Worm (Caenorhabditis elegans) whole organism, young adult: ENCODE measurements around the gene T14G11.1.

Experiments used
- B0019.2 ChIP-seq: fragments of 200-800 bp; sonication (Bioruptor generic); conservative IDR thresholded peaks from 2 replicates; pipeline ENCODE4 v1.3.6; 2022; ENCODE audit warnings: missing genetic modification reagents, missing genetic modification characterization, missing compliant biosample characterization
- B0035.1 ChIP-seq: sonication (generic microtip); optimal IDR thresholded peaks from 2 replicates; lab custom pipeline; 2016; ENCODE audit warnings: missing genetic modification characterization, mild to moderate bottlenecking, missing compliant biosample characterization, missing genotype, missing genetic modification reagents
- D2030.7 ChIP-seq: fragments of 200-800 bp; sonication (Bioruptor generic); IDR thresholded peaks from 2 replicates; pipeline ENCODE4 v1.3.6; 2022; ENCODE audit warnings: missing genetic modification reagents, missing genetic modification characterization, missing compliant biosample characterization
- F10E7.11 ChIP-seq: sonication (generic microtip); optimal IDR thresholded peaks from 2 replicates; lab custom pipeline; 2017; ENCODE audit warnings: mild to moderate bottlenecking, missing genetic modification characterization, moderate library complexity, missing compliant biosample characterization
- F22D6.2 ChIP-seq: sonication (generic microtip); optimal IDR thresholded peaks from 2 replicates; lab custom pipeline; 2016; ENCODE audit warnings: mild to moderate bottlenecking, missing genetic modification characterization, missing compliant biosample characterization
- F49E8.2 ChIP-seq: sonication (generic microtip); optimal IDR thresholded peaks from 3 replicates; lab custom pipeline; 2017; ENCODE audit warnings: missing genetic modification characterization, mild to moderate bottlenecking, missing compliant biosample characterization, antibody characterized with exemption, moderate library complexity; ENCODE audit not compliant: insufficient read depth
- F57A8.1 ChIP-seq: fragments of 200-800 bp; sonication (Bioruptor generic); optimal IDR thresholded peaks from 2 replicates; lab custom pipeline; 2018; ENCODE audit warnings: mild to moderate bottlenecking, missing genetic modification characterization, moderate library complexity, missing compliant biosample characterization
- Y53F4B.3 ChIP-seq: fragments of 200-800 bp; sonication (Bioruptor generic); IDR thresholded peaks from 2 replicates; pipeline ENCODE4 v1.3.6; 2022; ENCODE audit warnings: missing genetic modification reagents, missing genetic modification characterization, missing compliant biosample characterization
- Y53G8AR.9 ChIP-seq: fragments of 200-800 bp; sonication (Bioruptor generic); conservative IDR thresholded peaks from 2 replicates; pipeline ENCODE4 v1.3.6; 2022; ENCODE audit warnings: missing genetic modification reagents, missing genetic modification characterization, missing compliant biosample characterization
- Y67H2A.10 ChIP-seq: fragments of 200-800 bp; sonication (Bioruptor generic); conservative IDR thresholded peaks from 2 replicates; pipeline ENCODE4 v1.3.6; 2022; ENCODE audit warnings: missing genetic modification reagents, missing genetic modification characterization, missing compliant biosample characterization
- Y79H2A.3 ChIP-seq: fragments of 200-800 bp; sonication (Bioruptor generic); conservative IDR thresholded peaks from 2 replicates; pipeline ENCODE4 v1.3.6; 2022; ENCODE audit warnings: missing genetic modification reagents, missing genetic modification characterization, missing compliant biosample characterization
- aptf-3 ChIP-seq: fragments of 200-800 bp; sonication (Bioruptor generic); IDR thresholded peaks from 2 replicates; pipeline ENCODE4 v1.3.6; 2022; ENCODE audit warnings: missing genetic modification characterization, missing compliant biosample characterization
- attf-3 ChIP-seq: fragments of 200-800 bp; sonication (Bioruptor generic); conservative IDR thresholded peaks from 2 replicates; pipeline ENCODE4 v1.3.6; 2022; ENCODE audit warnings: missing genetic modification reagents, missing genetic modification characterization, missing compliant biosample characterization
- attf-5 ChIP-seq: fragments of 200-800 bp; sonication (Bioruptor generic); optimal IDR thresholded peaks from 2 replicates; lab custom pipeline; 2018; ENCODE audit warnings: mild to moderate bottlenecking, missing genetic modification characterization, missing compliant biosample characterization
- bed-2 ChIP-seq: fragments of 200-800 bp; sonication (Bioruptor generic); IDR thresholded peaks from 2 replicates; pipeline ENCODE4 v1.3.6; 2022; ENCODE audit warnings: missing genetic modification reagents, missing genetic modification characterization, missing compliant biosample characterization
- cebp-1 ChIP-seq, 2 experiments: fragments of 200-800 bp in 1 of 2; sonication (Bioruptor generic) in 1 of 2; sonication (generic microtip) in 1 of 2; IDR thresholded peaks in 1 of 2; optimal IDR thresholded peaks in 1 of 2; 2 replicates each; pipeline versions ENCODE4 v1.3.6 to Lab custom; 2017 to 2022; ENCODE audit warnings: missing compliant biosample characterization in 2 of 2, missing genetic modification characterization in 2 of 2, mild to moderate bottlenecking in 1 of 2, missing genetic modification reagents in 1 of 2, moderate library complexity in 1 of 2
- ceh-100 ChIP-seq: fragments of 200-800 bp; sonication (Bioruptor generic); IDR thresholded peaks from 2 replicates; pipeline ENCODE4 v1.3.6; 2022; ENCODE audit warnings: missing genetic modification reagents, missing genetic modification characterization, missing compliant biosample characterization
- ceh-40 ChIP-seq: fragments of 200-800 bp; sonication (Bioruptor generic); IDR thresholded peaks from 2 replicates; pipeline ENCODE4 v1.3.6; 2022; ENCODE audit warnings: missing genetic modification characterization, missing compliant biosample characterization
- ceh-58 ChIP-seq: fragments of 200-800 bp; sonication (Bioruptor generic); IDR thresholded peaks from 2 replicates; pipeline ENCODE4 v1.3.6; 2022; ENCODE audit warnings: missing genetic modification characterization, missing compliant biosample characterization
- egrh-3 ChIP-seq: fragments of 200-800 bp; sonication (Bioruptor generic); IDR thresholded peaks from 2 replicates; pipeline ENCODE4 v1.3.6; 2022; ENCODE audit warnings: missing genetic modification reagents, missing genetic modification characterization, missing compliant biosample characterization
- gei-17 ChIP-seq: fragments of 200-800 bp; sonication (Bioruptor generic); optimal IDR thresholded peaks from 2 replicates; lab custom pipeline; 2018; ENCODE audit warnings: mild to moderate bottlenecking, missing genetic modification characterization, missing compliant biosample characterization
- hmg-1.2 ChIP-seq: fragments of 200-800 bp; sonication (Bioruptor generic); IDR thresholded peaks from 2 replicates; pipeline ENCODE4 v1.3.6; 2022; ENCODE audit warnings: missing genetic modification reagents, missing genetic modification characterization, missing compliant biosample characterization
- hmg-20 ChIP-seq: fragments of 200-800 bp; sonication (Bioruptor generic); IDR thresholded peaks from 2 replicates; pipeline ENCODE4 v1.3.6; 2022; ENCODE audit warnings: missing genetic modification reagents, missing genetic modification characterization, missing compliant biosample characterization
- hrde-1 ChIP-seq: sonication (generic microtip); optimal IDR thresholded peaks from 2 replicates; lab custom pipeline; 2016; ENCODE audit warnings: missing genetic modification characterization, mild to moderate bottlenecking, missing compliant biosample characterization, moderate library complexity, missing genotype, missing genetic modification reagents, borderline replicate concordance
- hsf-1 ChIP-seq: fragments of 200-800 bp; sonication (Bioruptor generic); IDR thresholded peaks from 2 replicates; pipeline ENCODE4 v1.3.6; 2022; ENCODE audit warnings: missing genetic modification reagents, missing genetic modification characterization, missing compliant biosample characterization
- let-526 ChIP-seq: fragments of 200-800 bp; sonication (Bioruptor generic); IDR thresholded peaks from 2 replicates; pipeline ENCODE4 v1.3.6; 2022; ENCODE audit warnings: missing genetic modification reagents, missing genetic modification characterization, missing compliant biosample characterization
- lin-26 ChIP-seq: fragments of 200-800 bp; sonication (Bioruptor generic); IDR thresholded peaks from 2 replicates; pipeline ENCODE4 v1.3.6; 2022; ENCODE audit warnings: missing genetic modification reagents, missing genetic modification characterization, missing compliant biosample characterization
- lin-40 ChIP-seq: sonication (generic microtip); optimal IDR thresholded peaks from 2 replicates; lab custom pipeline; 2016; ENCODE audit warnings: missing genetic modification characterization, mild to moderate bottlenecking, missing compliant biosample characterization, missing genotype, missing genetic modification reagents
- lsl-1 ChIP-seq: fragments of 200-800 bp; sonication (Bioruptor generic); optimal IDR thresholded peaks from 2 replicates; lab custom pipeline; 2018; ENCODE audit warnings: mild to moderate bottlenecking, missing genetic modification characterization, moderate library complexity, missing compliant biosample characterization
- lsy-27 ChIP-seq: sonication (generic microtip); optimal IDR thresholded peaks from 2 replicates; lab custom pipeline; 2017; ENCODE audit warnings: missing genetic modification characterization, mild to moderate bottlenecking, missing compliant biosample characterization, antibody characterized with exemption, missing genotype, borderline replicate concordance; ENCODE audit not compliant: insufficient read depth
- madf-6 ChIP-seq: fragments of 200-800 bp; sonication (Bioruptor generic); IDR thresholded peaks from 2 replicates; pipeline ENCODE4 v1.3.6; 2022; ENCODE audit warnings: missing genetic modification reagents, missing genetic modification characterization, missing compliant biosample characterization
- madf-8 ChIP-seq: fragments of 200-800 bp; sonication (Bioruptor generic); conservative IDR thresholded peaks from 2 replicates; pipeline ENCODE4 v1.3.6; 2022; ENCODE audit warnings: missing genetic modification reagents, missing genetic modification characterization, missing compliant biosample characterization
- mel-28 ChIP-seq: sonication (generic microtip); optimal IDR thresholded peaks from 2 replicates; lab custom pipeline; 2016; ENCODE audit warnings: borderline replicate concordance, mild to moderate bottlenecking, missing genetic modification characterization, missing compliant biosample characterization
- nfya-1 ChIP-seq: sonication (generic microtip); optimal IDR thresholded peaks from 2 replicates; lab custom pipeline; 2017; ENCODE audit warnings: antibody characterized with exemption, missing compliant biosample characterization, missing genetic modification characterization, borderline replicate concordance; ENCODE audit not compliant: insufficient read depth
- nhr-27 ChIP-seq: fragments of 200-800 bp; sonication (Bioruptor generic); optimal IDR thresholded peaks from 2 replicates; lab custom pipeline; 2018; ENCODE audit warnings: mild to moderate bottlenecking, missing genetic modification characterization, moderate library complexity, missing compliant biosample characterization
- pbrm-1 ChIP-seq: fragments of 200-800 bp; sonication (Bioruptor generic); IDR thresholded peaks from 2 replicates; pipeline ENCODE4 v1.3.6; 2022; ENCODE audit warnings: missing genetic modification reagents, missing genetic modification characterization, missing compliant biosample characterization
- pha-4 ChIP-seq: fragments of 150-350 bp; sonication (generic microtip); optimal IDR thresholded peaks from 2 replicates; lab custom pipeline; 2014; ENCODE audit warnings: missing biosample characterization, missing genetic modification reagents, missing genetic modification characterization
- repo-1 ChIP-seq: sonication (generic microtip); optimal IDR thresholded peaks from 2 replicates; lab custom pipeline; 2017; ENCODE audit warnings: mild to moderate bottlenecking, missing genetic modification characterization, missing compliant biosample characterization
- snpc-1.1 ChIP-seq: sonication (generic microtip); optimal IDR thresholded peaks from 2 replicates; lab custom pipeline; 2017; ENCODE audit warnings: missing genetic modification characterization, mild to moderate bottlenecking, missing compliant biosample characterization, antibody characterized with exemption, moderate library complexity, missing genotype, missing genetic modification reagents; ENCODE audit not compliant: insufficient read depth
- snpc-1.3 ChIP-seq: sonication (generic microtip); optimal IDR thresholded peaks from 2 replicates; lab custom pipeline; 2017; ENCODE audit warnings: missing genetic modification characterization, mild to moderate bottlenecking, missing compliant biosample characterization, antibody characterized with exemption, moderate library complexity, missing genotype, missing genetic modification reagents; ENCODE audit not compliant: insufficient read depth
- sptf-2 ChIP-seq: fragments of 200-800 bp; sonication (Bioruptor generic); optimal IDR thresholded peaks from 2 replicates; lab custom pipeline; 2018; ENCODE audit warnings: mild to moderate bottlenecking, missing genetic modification characterization, missing compliant biosample characterization
- unc-62 ChIP-seq: fragments of 150-350 bp; optimal IDR thresholded peaks from 2 replicates; lab custom pipeline; 2014; ENCODE audit warnings: missing biosample characterization, missing genetic modification reagents, missing genetic modification characterization
- zfh-2 ChIP-seq: fragments of 200-800 bp; sonication (Bioruptor generic); conservative IDR thresholded peaks from 2 replicates; pipeline ENCODE4 v1.3.6; 2022; ENCODE audit warnings: missing genetic modification reagents, missing genetic modification characterization, missing compliant biosample characterization
- ztf-22 ChIP-seq: fragments of 200-800 bp; sonication (Bioruptor generic); optimal IDR thresholded peaks from 2 replicates; lab custom pipeline; 2018; ENCODE audit warnings: mild to moderate bottlenecking, missing genetic modification characterization, moderate library complexity, missing compliant biosample characterization
- ztf-25 ChIP-seq: fragments of 200-800 bp; sonication (Bioruptor generic); IDR thresholded peaks from 2 replicates; pipeline ENCODE4 v1.3.6; 2022; ENCODE audit warnings: missing genetic modification reagents, missing genetic modification characterization, missing compliant biosample characterization
- ztf-26 ChIP-seq: sonication (generic microtip); optimal IDR thresholded peaks from 2 replicates; lab custom pipeline; 2017; ENCODE audit warnings: missing genetic modification characterization, missing compliant biosample characterization

The T14G11.1 gene

ce11 chrX:2688583-2689220 is at the start of gene T14G11.1:
Gene T14G11.1, plus strand, starts transcription at chrX:2688990.
- TF ChIP-seq attf-3, result no peak
- no peak for TF ChIP-seq bed-2 (GFP tag; lab: Robert Waterston, UW)
- TF ChIP-seq Y53F4B.3, result no peak
- no peak for TF ChIP-seq hmg-20 (GFP tag; lab: Robert Waterston, UW)
- no peak for TF ChIP-seq hrde-1 (tag; lab: Kevin White, UChicago)
- TF ChIP-seq B0019.2 (GFP tag; lab: Robert Waterston, UW), result no peak
- TF ChIP-seq let-526 (GFP tag; lab: Robert Waterston, UW), result no peak
- no peak for TF ChIP-seq pbrm-1
- TF ChIP-seq B0035.1, result no peak
- no peak for TF ChIP-seq Y53G8AR.9 (GFP tag; lab: Robert Waterston, UW)
- TF ChIP-seq ztf-26, result no peak
- TF ChIP-seq Y79H2A.3 (GFP tag; lab: Robert Waterston, UW), result no peak
- TF ChIP-seq lin-26 (GFP tag; lab: Robert Waterston, UW), result no peak
- no peak for TF ChIP-seq F49E8.2
- no peak for TF ChIP-seq repo-1
- TF ChIP-seq pha-4 (tag; lab: Kevin White, UChicago), result peak; percentile 36
- no peak for TF ChIP-seq F10E7.11 (tag; lab: Kevin White, UChicago)
- TF ChIP-seq aptf-3 (GFP tag; lab: Robert Waterston, UW), result no peak
- no peak for TF ChIP-seq nhr-27 (tag; lab: Kevin White, UChicago)
- no peak for TF ChIP-seq ceh-40 (GFP tag; lab: Robert Waterston, UW)
- peak; percentile 8 for TF ChIP-seq gei-17 (GFP tag; lab: Kevin White, UChicago)
- 0 out of 2 replicates have a peak, but pooled peaks have one; percentile 15 for TF ChIP-seq cebp-1 (GFP tag; IDR thresholded peaks at IDR 0.05; lab: Robert Waterston, UW)
- peak; percentile 60 for TF ChIP-seq cebp-1 (tag; optimal IDR thresholded peaks at IDR 0.05; lab: Kevin White, UChicago)
- no peak for TF ChIP-seq hsf-1 (GFP tag; lab: Robert Waterston, UW)
- TF ChIP-seq hmg-1.2 (GFP tag; lab: Robert Waterston, UW), result peak; percentile 43; the same call in 1 of the 2 replicates
- TF ChIP-seq ceh-100, result no peak
- TF ChIP-seq ztf-25 (GFP tag; lab: Robert Waterston, UW), result no peak
- no peak for TF ChIP-seq ztf-22 (GFP tag; lab: Kevin White, UChicago)
- TF ChIP-seq ceh-58 (GFP tag; lab: Robert Waterston, UW), result no peak
- TF ChIP-seq D2030.7, result no peak
- TF ChIP-seq lsl-1 (GFP tag; lab: Kevin White, UChicago), result no peak
- TF ChIP-seq nfya-1, result no peak
- no peak for TF ChIP-seq lsy-27
- no peak for TF ChIP-seq Y67H2A.10 (GFP tag; lab: Robert Waterston, UW)
- TF ChIP-seq sptf-2 (GFP tag; lab: Kevin White, UChicago), result no peak
- no peak for TF ChIP-seq madf-6 (GFP tag; lab: Robert Waterston, UW)
- no peak for TF ChIP-seq unc-62
- TF ChIP-seq egrh-3 (GFP tag; lab: Robert Waterston, UW), result no peak
- peak; percentile 49 for TF ChIP-seq lin-40 (tag; lab: Kevin White, UChicago)
- peak; percentile 72 for TF ChIP-seq zfh-2 (GFP tag; lab: Robert Waterston, UW)
- no peak for TF ChIP-seq snpc-1.3
- no peak for TF ChIP-seq mel-28 (tag; lab: Kevin White, UChicago)
- TF ChIP-seq F22D6.2 (tag; lab: Kevin White, UChicago), result no peak
- no peak for TF ChIP-seq madf-8 (GFP tag; lab: Robert Waterston, UW)
- peak; percentile 24 for TF ChIP-seq attf-5
- TF ChIP-seq F57A8.1, result no peak
- TF ChIP-seq snpc-1.1, result no peak
